Worm (Caenorhabditis elegans): Measurements from ENCODE around the gene aff-1.

DNA sequence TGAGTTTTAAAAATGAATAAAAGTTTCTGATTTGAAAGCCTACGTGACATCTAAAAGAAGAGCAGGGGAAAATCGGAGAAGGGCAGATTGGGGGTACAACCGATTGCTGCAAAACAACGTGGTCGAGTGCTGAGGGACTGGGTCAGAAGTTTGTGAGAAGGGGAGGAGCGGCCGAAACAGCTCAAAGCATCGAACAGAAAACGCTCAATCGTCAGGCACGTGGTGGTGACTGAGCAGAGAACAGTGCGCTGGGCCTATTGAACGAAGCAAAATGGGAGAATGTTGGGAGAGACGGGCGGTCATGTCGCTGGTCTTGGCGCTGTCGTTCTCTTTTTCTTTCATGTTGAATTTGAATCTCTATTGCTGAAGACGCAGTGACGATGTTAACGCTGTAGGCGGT is 27.6 kb upstream of the aff-1 start:
- TF ChIP-seq Y67H2A.10 (GFP tag; conservative IDR thresholded peaks at IDR 0.05) (no peak), fkh-3 (tag; optimal IDR thresholded peaks at IDR 0.05) (no peak), lsy-27 (tag; optimal IDR thresholded peaks at IDR 0.05; ENCODE audit: borderline replicate concordance, insufficient read depth) (no peak), snpc-3.4 (tag; optimal IDR thresholded peaks at IDR 0.05) (no peak), T07F8.4 (tag; optimal IDR thresholded peaks at IDR 0.05) (no peak), atf-7 (tag; optimal IDR thresholded peaks at IDR 0.05) (no peak), F37B4.10 (GFP tag; IDR thresholded peaks at IDR 0.05) (0 out of 2 replicates have a peak, but pooled peaks have one; percentile 78), ama-1 (optimal IDR thresholded peaks at IDR 0.05) (peak; percentile 66), ama-1 (GFP tag; optimal IDR thresholded peaks at IDR 0.05) (no peak), mel-28 (tag; optimal IDR thresholded peaks at IDR 0.05; ENCODE audit: borderline replicate concordance) (no peak)
